Worm (Caenorhabditis elegans): ENCODE data around the gene pgp-5.

- no peak for TF ChIP-seq ztf-29 (GFP tag; IDR thresholded peaks at IDR 0.05)
- no peak for TF ChIP-seq cog-1 (tag; optimal IDR thresholded peaks at IDR 0.05)
- TF ChIP-seq T22C8.4 (GFP tag; IDR thresholded peaks at IDR 0.05): no peak
- no peak for TF ChIP-seq ref-1 (GFP tag; conservative IDR thresholded peaks at IDR 0.05)
- TF ChIP-seq ztf-23 (GFP tag; IDR thresholded peaks at IDR 0.05): no peak
These were observed 21.4 kb upstream of the pgp-5 start, which contains the start of gene T21E8.4 for ce11 chrX:10880509-10880908.
